Fruit fly (Drosophila melanogaster): ENCODE measurements around the gene CG9121.

CG9121 gene

dm6 chr2L:5009306-5010030, 41.4 kb downstream of the CG9121 start, which contains the start of gene Rtnl1 (continued):
- TF ChIP-seq nmo (GFP tag; optimal IDR thresholded peaks at IDR 0.05), result peak; percentile 76
- peak; percentile 90 for TF ChIP-seq tna (GFP tag; IDR thresholded peaks at IDR 0.05; ENCODE audit: partially characterized antibody)
- TF ChIP-seq CoRest (tag; optimal IDR thresholded peaks at IDR 0.05), result peak; percentile 48
- TF ChIP-seq Dad (GFP tag; optimal IDR thresholded peaks at IDR 0.05), result peak; percentile 20
- peak; percentile 37 for TF ChIP-seq grau (tag; optimal IDR thresholded peaks at IDR 0.05)
- TF ChIP-seq CG9727 (GFP tag; optimal IDR thresholded peaks at IDR 0.05), result peak; percentile 25
- no peak for TF ChIP-seq Oaz (GFP tag; IDR thresholded peaks at IDR 0.05)
- TF ChIP-seq CG8290 (GFP tag; optimal IDR thresholded peaks at IDR 0.05), result peak; percentile 51
- TF ChIP-seq CG8290 (tag; optimal IDR thresholded peaks at IDR 0.05), result peak in 1 of 2 experiments; percentile 88
- TF ChIP-seq Xbp1 (GFP tag; optimal IDR thresholded peaks at IDR 0.05), result peak; percentile 52
- no peak for TF ChIP-seq crol (GFP tag; IDR thresholded peaks at IDR 0.05)
- TF ChIP-seq dm (GFP tag; optimal IDR thresholded peaks at IDR 0.05), result peak; percentile 40
- TF ChIP-seq sug (tag; optimal IDR thresholded peaks at IDR 0.05), result peak; percentile 63
- peak; percentile 66 for TF ChIP-seq NC2β (GFP tag; optimal IDR thresholded peaks at IDR 0.05)
- TF ChIP-seq kah (GFP tag; optimal IDR thresholded peaks at IDR 0.05), result no peak
- TF ChIP-seq Myb (GFP tag; optimal IDR thresholded peaks at IDR 0.05), result peak; percentile 87
- TF ChIP-seq Doc3 (GFP tag; IDR thresholded peaks at IDR 0.05; ENCODE audit: partially characterized antibody), result peak; percentile 80
- no peak for TF ChIP-seq Doc2 (GFP tag; IDR thresholded peaks at IDR 0.05)
- peak; percentile 80 for TF ChIP-seq MBD-R2 (GFP tag; IDR thresholded peaks at IDR 0.05)
- no peak for TF ChIP-seq Vsx1 (GFP tag; optimal IDR thresholded peaks at IDR 0.05)
- TF ChIP-seq jumu (GFP tag; optimal IDR thresholded peaks at IDR 0.05), result peak; percentile 72
- no peak for TF ChIP-seq CG18619 (GFP tag; optimal IDR thresholded peaks at IDR 0.05)
- peak; percentile 67 for TF ChIP-seq ato (GFP tag; IDR thresholded peaks at IDR 0.05; ENCODE audit: partially characterized antibody)
- TF ChIP-seq CG7271 (tag; optimal IDR thresholded peaks at IDR 0.05), result no peak
- no peak for TF ChIP-seq Hr39 (optimal IDR thresholded peaks at IDR 0.05)
- peak; percentile 78 for TF ChIP-seq CTCF (GFP tag; optimal IDR thresholded peaks at IDR 0.05)
- TF ChIP-seq BEAF-32 (GFP tag; optimal IDR thresholded peaks at IDR 0.05), result peak; percentile 98
- TF ChIP-seq CG1529 (GFP tag; optimal IDR thresholded peaks at IDR 0.05), result no peak
- no peak for TF ChIP-seq esg (GFP tag; conservative IDR thresholded peaks at IDR 0.05)
- TF ChIP-seq Ssrp (tag; optimal IDR thresholded peaks at IDR 0.05), result no peak
- TF ChIP-seq Bteb2 (GFP tag; optimal IDR thresholded peaks at IDR 0.05), result peak; percentile 21
- peak; percentile 47 for TF ChIP-seq CG31365 (tag; optimal IDR thresholded peaks at IDR 0.05)
- peak; percentile 78 for TF ChIP-seq CHES-1-like (GFP tag; optimal IDR thresholded peaks at IDR 0.05)
- TF ChIP-seq CG3995 (GFP tag; optimal IDR thresholded peaks at IDR 0.05), result peak; percentile 33
- peak; percentile 37 for TF ChIP-seq gcm2 (GFP tag; optimal IDR thresholded peaks at IDR 0.05)
- TF ChIP-seq Camta (GFP tag; optimal IDR thresholded peaks at IDR 0.05), result no peak
- TF ChIP-seq CG10431 (GFP tag; optimal IDR thresholded peaks at IDR 0.05), result no peak
- peak; percentile 85 for TF ChIP-seq sens (GFP tag)
- TF ChIP-seq Dbx (GFP tag; IDR thresholded peaks at IDR 0.05), result peak; percentile 42; the same call in 2 of the 3 replicates
- peak; percentile 9 for TF ChIP-seq Atf-2 (GFP tag; optimal IDR thresholded peaks at IDR 0.05)
- peak; percentile 2 for TF ChIP-seq maf-S (GFP tag; optimal IDR thresholded peaks at IDR 0.05)
- peak; percentile 29 for TF ChIP-seq shn (GFP tag; optimal IDR thresholded peaks at IDR 0.05)
- peak; percentile 28 for TF ChIP-seq CG13424 (tag; optimal IDR thresholded peaks at IDR 0.05)
- TF ChIP-seq CG9797 (GFP tag; optimal IDR thresholded peaks at IDR 0.05), result peak; percentile 80
- peak; percentile 91 for TF ChIP-seq Med (GFP tag)
- TF ChIP-seq unc-4 (GFP tag; IDR thresholded peaks at IDR 0.05; ENCODE audit: partially characterized antibody), result peak; percentile 94
- peak; percentile 92 for TF ChIP-seq knrl (GFP tag; IDR thresholded peaks at IDR 0.05; ENCODE audit: partially characterized antibody)
- peak; percentile 35 for TF ChIP-seq Mad (GFP tag; optimal IDR thresholded peaks at IDR 0.05)
- TF ChIP-seq CG12942 (GFP tag; optimal IDR thresholded peaks at IDR 0.05), result no peak
- TF ChIP-seq ftz-f1 (GFP tag; optimal IDR thresholded peaks at IDR 0.05), result peak; percentile 96
- TF ChIP-seq repo (GFP tag; optimal IDR thresholded peaks at IDR 0.05), result peak; percentile 26

All from whole organism, embryonic.